Worm (Caenorhabditis elegans): ENCODE data around the gene sru-26.
"Not testable (repeated sequence)": the region's sequence is repeated elsewhere in the genome, so short reads cannot be mapped to it uniquely, and the experiment has no call there.

ce11 chrIV:12505397-12505796, 18.1 kb downstream of the sru-26 start, which contains the start of gene sru-17:
- TF ChIP-seq ceh-90 (tag; optimal IDR thresholded peaks at IDR 0.05); mep-1 (tag; optimal IDR thresholded peaks at IDR 0.05); F16B12.6 (tag; optimal IDR thresholded peaks at IDR 0.05); ztf-4 (tag; optimal IDR thresholded peaks at IDR 0.05); unc-62 (GFP tag; optimal IDR thresholded peaks at IDR 0.05); efl-3 (GFP tag; optimal IDR thresholded peaks at IDR 0.05): not testable (repeated sequence)

All from whole organism, L1 larva.